Worm (Caenorhabditis elegans) whole organism, L1 larva: ENCODE data around the gene C53D6.11.

Experiments
- C04F5.9 ChIP-seq: sonication (generic microtip); optimal IDR thresholded peaks from 2 replicates; lab custom pipeline; 2016; ENCODE audit warnings: missing genetic modification characterization, missing compliant biosample characterization
- Y116A8C.19 ChIP-seq: sonication (generic microtip); optimal IDR thresholded peaks from 2 replicates; lab custom pipeline; 2016; ENCODE audit warnings: missing compliant biosample characterization, missing genetic modification characterization, borderline replicate concordance
- ceh-82 ChIP-seq, 3 experiments: fragments of 150-350 bp in 1 of 3; sonication (generic microtip) in 2 of 3; optimal IDR thresholded peaks; 2 replicates each; lab custom pipeline; 2014 to 2017; ENCODE audit warnings: missing biosample characterization in 3 of 3, missing genetic modification characterization in 3 of 3
- dsc-1 ChIP-seq: sonication (generic microtip); optimal IDR thresholded peaks from 2 replicates; lab custom pipeline; 2016; ENCODE audit warnings: mild to moderate bottlenecking, missing genetic modification characterization, missing compliant biosample characterization
- egl-13 ChIP-seq: sonication (generic microtip); optimal IDR thresholded peaks from 2 replicates; lab custom pipeline; 2016; ENCODE audit warnings: missing genotype, missing genetic modification reagents, missing genetic modification characterization, missing compliant biosample characterization
- nhr-28 ChIP-seq: fragments of 150-350 bp; optimal IDR thresholded peaks from 2 replicates; lab custom pipeline; 2014; ENCODE audit warnings: missing biosample characterization, missing genetic modification characterization
- unc-62 ChIP-seq: fragments of 150-350 bp; optimal IDR thresholded peaks from 2 replicates; lab custom pipeline; 2014; ENCODE audit warnings: missing biosample characterization, missing genetic modification reagents, missing genetic modification characterization
- unc-86 ChIP-seq: sonication (generic microtip); optimal IDR thresholded peaks from 2 replicates; lab custom pipeline; 2016; ENCODE audit warnings: missing genetic modification characterization, missing compliant biosample characterization

ce11 chrIV:8974543-8975330 lies 35.6 kb upstream of the C53D6.11 start:
- no peak for TF ChIP-seq egl-13 (tag; lab: Kevin White, UChicago)
- TF ChIP-seq nhr-28: no peak
- TF ChIP-seq ceh-82 (tag; optimal IDR thresholded peaks at IDR 0.05; lab: Kevin White, UChicago): no peak
- no peak for TF ChIP-seq unc-86 (tag; lab: Kevin White, UChicago)
- TF ChIP-seq C04F5.9 (tag; lab: Kevin White, UChicago): no peak
- no peak for TF ChIP-seq Y116A8C.19 (tag; lab: Kevin White, UChicago)
- TF ChIP-seq dsc-1: no peak
- TF ChIP-seq unc-62 (GFP tag; lab: Kevin White, UChicago): no peak
